Worm (Caenorhabditis elegans) whole organism, L2 larva: ENCODE data around the gene Y51A2B.2.

Source experiments
- C34F6.9 ChIP-seq: fragments of 150-350 bp; optimal IDR thresholded peaks from 2 replicates; lab custom pipeline; 2014; ENCODE audit warnings: missing biosample characterization, missing genetic modification characterization
- R02D3.7 ChIP-seq: fragments of 150-350 bp; optimal IDR thresholded peaks from 2 replicates; lab custom pipeline; 2014; ENCODE audit warnings: missing biosample characterization, missing genetic modification characterization
- Y55F3AM.14 ChIP-seq: fragments of 200-800 bp; sonication (Bioruptor generic); optimal IDR thresholded peaks from 2 replicates; lab custom pipeline; 2018; ENCODE audit warnings: mild to moderate bottlenecking, missing genetic modification characterization, missing compliant biosample characterization
- ZK546.5 ChIP-seq: sonication (generic microtip); optimal IDR thresholded peaks from 2 replicates; lab custom pipeline; 2017; ENCODE audit warnings: missing biosample characterization, missing genetic modification characterization
- alr-1 ChIP-seq: fragments of 150-350 bp; optimal IDR thresholded peaks from 2 replicates; lab custom pipeline; 2014; ENCODE audit warnings: missing biosample characterization, missing genetic modification characterization
- aly-2 ChIP-seq: fragments of 150-350 bp; optimal IDR thresholded peaks from 2 replicates; lab custom pipeline; 2014; ENCODE audit warnings: missing biosample characterization, missing genetic modification characterization
- blmp-1 ChIP-seq: sonication (generic microtip); optimal IDR thresholded peaks from 2 replicates; lab custom pipeline; 2017; ENCODE audit warnings: missing genetic modification characterization, mild to moderate bottlenecking, missing compliant biosample characterization, antibody characterized with exemption, moderate library complexity; ENCODE audit not compliant: insufficient read depth
- ceh-16 ChIP-seq: fragments of 150-350 bp; optimal IDR thresholded peaks from 2 replicates; lab custom pipeline; 2014; ENCODE audit warnings: missing biosample characterization, missing genetic modification characterization
- ceh-82 ChIP-seq: fragments of 150-350 bp; optimal IDR thresholded peaks from 2 replicates; lab custom pipeline; 2014; ENCODE audit warnings: missing biosample characterization, missing genetic modification characterization
- crh-2 ChIP-seq: sonication (generic microtip); optimal IDR thresholded peaks from 2 replicates; lab custom pipeline; 2017; ENCODE audit warnings: missing biosample characterization, missing genetic modification characterization
- dmd-4 ChIP-seq: sonication (generic microtip); optimal IDR thresholded peaks from 2 replicates; lab custom pipeline; 2017; ENCODE audit warnings: missing biosample characterization, missing genetic modification characterization
- egl-27 ChIP-seq: sonication (generic microtip); optimal IDR thresholded peaks from 3 replicates; lab custom pipeline; 2017; ENCODE audit warnings: missing biosample characterization, missing genetic modification reagents, missing genetic modification characterization
- elt-1 ChIP-seq: fragments of 150-350 bp; optimal IDR thresholded peaks from 2 replicates; lab custom pipeline; 2014; ENCODE audit warnings: missing biosample characterization, missing genetic modification characterization
- elt-3 ChIP-seq: sonication (generic microtip); optimal IDR thresholded peaks from 2 replicates; lab custom pipeline; 2017; ENCODE audit warnings: missing biosample characterization, missing genetic modification characterization
- fos-1 ChIP-seq: fragments of 150-350 bp; optimal IDR thresholded peaks from 2 replicates; lab custom pipeline; 2014; ENCODE audit warnings: missing biosample characterization, missing genetic modification characterization
- gmeb-1 ChIP-seq: fragments of 150-350 bp; optimal IDR thresholded peaks from 2 replicates; lab custom pipeline; 2014; ENCODE audit warnings: missing biosample characterization, missing genetic modification characterization
- lin-11 ChIP-seq: fragments of 150-350 bp; sonication (generic microtip); optimal IDR thresholded peaks from 2 replicates; lab custom pipeline; 2014; ENCODE audit warnings: missing biosample characterization, missing genetic modification characterization, inconsistent platforms, mixed read lengths
- lin-13 ChIP-seq: fragments of 150-350 bp; optimal IDR thresholded peaks from 2 replicates; lab custom pipeline; 2014; ENCODE audit warnings: missing biosample characterization, missing genetic modification reagents, missing genetic modification characterization
- lin-39 ChIP-seq: fragments of 150-350 bp; optimal IDR thresholded peaks from 2 replicates; lab custom pipeline; 2014; ENCODE audit warnings: missing biosample characterization, missing genetic modification reagents, missing genetic modification characterization
- lsy-2 ChIP-seq, 2 experiments: fragments of 150-350 bp in 1 of 2; sonication (generic microtip) in 1 of 2; optimal IDR thresholded peaks; 2 replicates each; lab custom pipeline; 2014 to 2017; ENCODE audit warnings: missing biosample characterization in 2 of 2, missing genetic modification characterization in 2 of 2
- mab-5 ChIP-seq: fragments of 150-350 bp; optimal IDR thresholded peaks from 2 replicates; lab custom pipeline; 2014; ENCODE audit warnings: missing biosample characterization, missing genetic modification characterization
- mbf-1 ChIP-seq: sonication (generic microtip); optimal IDR thresholded peaks from 2 replicates; lab custom pipeline; 2017; ENCODE audit warnings: missing biosample characterization, missing genetic modification characterization
- nhr-10 ChIP-seq: sonication (generic microtip); optimal IDR thresholded peaks from 2 replicates; lab custom pipeline; 2017; ENCODE audit warnings: missing biosample characterization, missing genetic modification characterization
- nhr-11 ChIP-seq: fragments of 150-350 bp; optimal IDR thresholded peaks from 2 replicates; lab custom pipeline; 2014; ENCODE audit warnings: missing biosample characterization, missing genetic modification characterization
- nhr-129 ChIP-seq: fragments of 150-350 bp; optimal IDR thresholded peaks from 2 replicates; lab custom pipeline; 2014; ENCODE audit warnings: missing biosample characterization, missing genetic modification characterization
- nhr-21 ChIP-seq: fragments of 150-350 bp; optimal IDR thresholded peaks from 2 replicates; lab custom pipeline; 2014; ENCODE audit warnings: missing biosample characterization, missing genetic modification characterization
- nhr-23 ChIP-seq: fragments of 150-350 bp; optimal IDR thresholded peaks from 2 replicates; lab custom pipeline; 2014; ENCODE audit warnings: missing biosample characterization, missing genetic modification reagents, missing genetic modification characterization
- nhr-237 ChIP-seq: fragments of 150-350 bp; optimal IDR thresholded peaks from 2 replicates; lab custom pipeline; 2014; ENCODE audit warnings: missing biosample characterization, missing genetic modification characterization
- nhr-25 ChIP-seq: fragments of 150-350 bp; sonication (generic microtip); optimal IDR thresholded peaks from 3 replicates; lab custom pipeline; 2014; ENCODE audit warnings: missing biosample characterization, missing genetic modification characterization
- peb-1 ChIP-seq: fragments of 150-350 bp; optimal IDR thresholded peaks from 2 replicates; lab custom pipeline; 2014; ENCODE audit warnings: missing biosample characterization, missing genetic modification characterization
- sem-4 ChIP-seq: fragments of 150-350 bp; optimal IDR thresholded peaks from 2 replicates; lab custom pipeline; 2014; ENCODE audit warnings: missing biosample characterization, missing genetic modification reagents, missing genetic modification characterization
- sma-3 ChIP-seq: sonication (generic microtip); optimal IDR thresholded peaks from 2 replicates; lab custom pipeline; 2016; ENCODE audit warnings: missing genetic modification reagents, missing genetic modification characterization, missing compliant biosample characterization
- unc-39 ChIP-seq: fragments of 150-350 bp; optimal IDR thresholded peaks from 2 replicates; lab custom pipeline; 2014; ENCODE audit warnings: missing biosample characterization, missing genetic modification characterization
- unc-55 ChIP-seq: fragments of 150-350 bp; sonication (generic microtip); optimal IDR thresholded peaks from 3 replicates; lab custom pipeline; 2014; ENCODE audit warnings: missing biosample characterization, missing genetic modification reagents, missing genetic modification characterization
- unc-62 ChIP-seq: fragments of 150-350 bp; optimal IDR thresholded peaks from 2 replicates; lab custom pipeline; 2014; ENCODE audit warnings: missing biosample characterization, missing genetic modification reagents, missing genetic modification characterization
- zag-1 ChIP-seq: fragments of 150-350 bp; optimal IDR thresholded peaks from 2 replicates; lab custom pipeline; 2014; ENCODE audit warnings: missing biosample characterization, missing genetic modification characterization
- ztf-1 ChIP-seq: fragments of 200-800 bp; sonication (Bioruptor generic); conservative IDR thresholded peaks from 2 replicates; pipeline ENCODE4 v1.3.6; 2022; ENCODE audit warnings: missing genetic modification characterization, missing compliant biosample characterization
- ztf-11 ChIP-seq: sonication (generic microtip); optimal IDR thresholded peaks from 2 replicates; lab custom pipeline; 2017; ENCODE audit warnings: missing biosample characterization, missing genetic modification characterization
- ztf-4 ChIP-seq: fragments of 150-350 bp; optimal IDR thresholded peaks from 2 replicates; lab custom pipeline; 2014; ENCODE audit warnings: missing biosample characterization, missing genetic modification characterization

The Y51A2B.2 gene

DNA sequence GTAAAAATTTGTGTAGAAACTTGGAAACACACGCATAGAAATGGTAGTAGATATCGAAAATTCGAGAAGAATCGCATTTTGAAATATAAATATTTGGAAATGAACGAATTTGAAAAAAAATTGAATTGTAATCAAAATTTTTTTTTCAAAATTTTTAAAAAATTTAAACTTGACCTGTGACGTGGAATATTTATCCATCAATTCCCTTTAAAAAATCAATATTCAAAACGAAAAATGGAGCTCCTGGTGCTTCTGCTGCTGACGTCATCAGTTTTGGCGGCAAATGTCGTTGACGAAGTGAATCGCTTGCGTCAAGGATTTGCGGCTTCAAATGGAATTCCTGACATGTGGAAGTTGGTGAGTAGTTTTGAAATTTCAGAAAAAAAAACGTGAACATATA, 14.8 kb downstream of the Y51A2B.2 start, which contains the start of the genes Y51A2B.4 and Y51A2B.5:
Y51A2B.4 (minus strand) TSS at position 101 of the 400 bp plus-strand sequence.
Y51A2B.5 (plus strand) TSS at position 232 of the 400 bp plus-strand sequence.
- no peak for TF ChIP-seq nhr-237

DNA sequence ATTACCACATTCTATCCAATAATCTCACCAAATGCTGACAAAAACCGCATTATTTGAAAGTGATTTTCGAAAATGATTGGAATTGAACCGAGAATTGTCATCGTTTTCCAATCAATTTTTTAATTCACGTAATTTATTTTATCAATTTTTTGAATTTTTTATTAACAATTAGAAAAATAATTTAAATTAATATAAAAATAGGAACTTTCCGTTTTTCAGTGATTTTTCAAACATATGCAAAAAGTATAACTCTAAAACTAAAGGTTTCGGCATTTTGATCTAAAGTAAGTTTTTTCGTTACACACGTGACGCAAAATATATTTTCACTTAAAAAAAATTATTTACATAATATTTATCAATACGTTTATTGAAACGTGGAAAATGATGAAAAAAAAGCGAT, 19.9 kb downstream of the Y51A2B.2 start, which contains the start of gene Y51A2B.6:
Y51A2B.6 (minus strand) TSS at position 101 of the 400 bp plus-strand sequence.
- TF ChIP-seq ztf-4 (tag; lab: Kevin White, UChicago) = no peak
- TF ChIP-seq lin-39 (tag; lab: Kevin White, UChicago) = no peak
- no peak for TF ChIP-seq nhr-11
- TF ChIP-seq elt-3 (tag; lab: Kevin White, UChicago) = no peak
- no peak for TF ChIP-seq lin-11 (tag; lab: Kevin White, UChicago)
- TF ChIP-seq sma-3 = no peak
- no peak for TF ChIP-seq alr-1 (tag; lab: Kevin White, UChicago)
- TF ChIP-seq C34F6.9 (tag; lab: Kevin White, UChicago) = no peak
- TF ChIP-seq nhr-129 (tag; lab: Kevin White, UChicago) = no peak
- no peak for TF ChIP-seq sem-4 (tag; lab: Kevin White, UChicago)
- TF ChIP-seq gmeb-1 (tag; lab: Kevin White, UChicago) = no peak
- no peak for TF ChIP-seq ztf-11 (tag; lab: Kevin White, UChicago)
- TF ChIP-seq unc-39 = no peak
- TF ChIP-seq crh-2 (tag; lab: Kevin White, UChicago) = no peak
- TF ChIP-seq nhr-21 (tag; lab: Kevin White, UChicago) = no peak
- no peak for TF ChIP-seq lsy-2 (tag; optimal IDR thresholded peaks at IDR 0.05; lab: Kevin White, UChicago)
- TF ChIP-seq zag-1 (tag; lab: Kevin White, UChicago) = no peak
- TF ChIP-seq nhr-23 (tag; lab: Kevin White, UChicago) = no peak

ce11 chrV:18395649-18396048, 21.4 kb downstream of the Y51A2B.2 start, which contains the start of gene Y51A2B.9:
Y51A2B.9 (minus strand) TSS chrV:18395749.
- TF ChIP-seq zag-1 (tag; lab: Kevin White, UChicago) = no peak
- TF ChIP-seq egl-27 (tag; lab: Kevin White, UChicago) = no peak
- no peak for TF ChIP-seq nhr-237
- TF ChIP-seq peb-1 (tag; lab: Kevin White, UChicago) = no peak
- TF ChIP-seq unc-62 (GFP tag; lab: Kevin White, UChicago) = no peak
- no peak for TF ChIP-seq nhr-23 (tag; lab: Kevin White, UChicago)
- no peak for TF ChIP-seq mab-5 (tag; lab: Kevin White, UChicago)

DNA sequence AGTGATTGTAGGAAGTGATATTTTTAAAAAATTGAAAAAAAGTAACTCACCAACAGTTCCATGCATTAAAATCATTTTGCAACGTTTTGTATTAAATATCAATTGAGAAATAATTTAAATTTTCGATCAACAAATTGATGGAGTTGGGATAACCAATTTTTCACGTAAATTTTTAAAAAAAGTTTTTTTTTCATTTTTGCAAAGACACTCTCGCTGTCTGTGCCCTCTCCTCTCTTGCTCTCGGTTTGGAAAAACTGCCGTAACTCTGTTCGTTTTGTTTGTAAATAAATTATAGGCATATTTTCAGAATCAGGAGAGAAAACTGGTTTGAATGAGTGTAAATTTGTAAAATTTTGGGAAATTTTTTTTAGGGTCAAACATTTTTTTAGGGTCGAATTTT, 23.5 kb downstream of the Y51A2B.2 start, which contains the start of gene Y51A2B.16:
Y51A2B.16 (minus strand) TSS at position 101 of the 400 bp plus-strand sequence.
- TF ChIP-seq lin-39 (tag; lab: Kevin White, UChicago) = no peak
- TF ChIP-seq ztf-1 (GFP tag; lab: Robert Waterston, UW) = no peak
- TF ChIP-seq R02D3.7 (tag; lab: Kevin White, UChicago) = no peak
- no peak for TF ChIP-seq fos-1 (tag; lab: Kevin White, UChicago)
- no peak for TF ChIP-seq mbf-1 (tag; lab: Kevin White, UChicago)
- no peak for TF ChIP-seq Y55F3AM.14
- TF ChIP-seq unc-39 = no peak
- TF ChIP-seq crh-2 (tag; lab: Kevin White, UChicago) = no peak
- no peak for TF ChIP-seq nhr-25
- no peak for TF ChIP-seq nhr-11
- no peak for TF ChIP-seq sem-4 (tag; lab: Kevin White, UChicago)
- TF ChIP-seq nhr-23 (tag; lab: Kevin White, UChicago) = no peak
- no peak for TF ChIP-seq unc-62 (GFP tag; lab: Kevin White, UChicago)
- TF ChIP-seq nhr-237 = no peak
- no peak for TF ChIP-seq ceh-16
- TF ChIP-seq alr-1 (tag; lab: Kevin White, UChicago) = no peak
- TF ChIP-seq C34F6.9 (tag; lab: Kevin White, UChicago) = no peak
- TF ChIP-seq aly-2 (tag; lab: Kevin White, UChicago) = no peak
- no peak for TF ChIP-seq nhr-10 (tag; lab: Kevin White, UChicago)
- no peak for TF ChIP-seq lsy-2 (tag; optimal IDR thresholded peaks at IDR 0.05; lab: Kevin White, UChicago)

DNA sequence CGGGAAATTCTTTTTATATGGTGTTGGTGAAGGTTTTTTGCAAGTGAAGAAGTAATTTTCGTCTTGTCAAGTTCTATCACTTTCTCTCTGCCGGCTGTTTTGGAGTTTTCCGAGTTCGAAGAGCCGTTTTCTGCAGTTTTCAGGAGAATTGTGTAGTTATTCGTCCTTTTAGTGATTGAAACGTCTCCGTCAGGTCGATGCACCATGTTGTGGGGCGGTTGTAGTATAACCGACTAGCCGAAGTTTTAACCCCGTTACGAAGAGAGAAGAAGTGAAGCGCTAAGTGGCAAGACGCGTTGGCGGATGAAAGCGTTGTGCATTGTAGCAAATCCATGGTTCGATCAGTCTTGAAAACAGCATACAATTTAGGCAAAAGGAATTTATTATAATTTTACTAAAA, 28.4 kb downstream of the Y51A2B.2 start:
- TF ChIP-seq lin-13 (GFP tag; lab: Kevin White, UChicago) (no peak), unc-55 (GFP tag; lab: Kevin White, UChicago) (no peak), ztf-1 (GFP tag; lab: Robert Waterston, UW) (no peak), elt-1 (tag; lab: Kevin White, UChicago) (no peak), ceh-82 (tag; lab: Kevin White, UChicago) (no peak), dmd-4 (tag; lab: Kevin White, UChicago) (no peak), nhr-21 (tag; lab: Kevin White, UChicago) (no peak), lsy-2 (tag; optimal IDR thresholded peaks at IDR 0.05; lab: Kevin White, UChicago) (no peak), mbf-1 (tag; lab: Kevin White, UChicago) (no peak), elt-3 (tag; lab: Kevin White, UChicago) (no peak), ZK546.5 (tag; lab: Kevin White, UChicago) (no peak), unc-39 (no peak), blmp-1 (tag; lab: Kevin White, UChicago) (no peak)
